Fruit fly (Drosophila melanogaster) whole organism, embryonic: ENCODE measurements around the gene MAPk-Ak2.

Experiments used
- Abd-B ChIP-seq: fragments of 200-800 bp; sonication (Bioruptor generic); optimal IDR thresholded peaks from 2 replicates; lab custom pipeline; 2018; ENCODE audit warnings: missing biosample characterization, mild to moderate bottlenecking, missing genetic modification characterization, moderate library complexity
- Ada2b ChIP-seq: fragments of 200-800 bp; sonication (Bioruptor generic); IDR thresholded peaks from 2 replicates; pipeline ENCODE4 v1.3.6; 2022; ENCODE audit warnings: missing biosample characterization, missing genetic modification characterization
- B-H2 ChIP-seq: fragments of 200-800 bp; sonication (Bioruptor generic); optimal IDR thresholded peaks from 2 replicates; lab custom pipeline; 2018; ENCODE audit warnings: missing biosample characterization, mild to moderate bottlenecking, missing genetic modification characterization
- CG10274 ChIP-seq: fragments of 200-800 bp; sonication (Bioruptor generic); optimal IDR thresholded peaks from 3 replicates; lab custom pipeline; 2017; ENCODE audit warnings: missing biosample characterization, mild to moderate bottlenecking, missing genetic modification characterization
- CG10462 ChIP-seq: fragments of 200-800 bp; sonication (Bioruptor generic); optimal IDR thresholded peaks from 2 replicates; lab custom pipeline; 2016; ENCODE audit warnings: missing biosample characterization, missing genetic modification characterization
- CG12236 ChIP-seq: fragments of 200-800 bp; sonication (Bioruptor generic); optimal IDR thresholded peaks from 2 replicates; lab custom pipeline; 2016; ENCODE audit warnings: missing biosample characterization, missing genetic modification characterization
- CG15011 ChIP-seq: fragments of 200-800 bp; sonication (Bioruptor generic); optimal IDR thresholded peaks from 3 replicates; lab custom pipeline; 2018; ENCODE audit warnings: missing biosample characterization, mild to moderate bottlenecking, missing genetic modification characterization
- CG16813 ChIP-seq: fragments of 200-800 bp; sonication (Bioruptor generic); IDR thresholded peaks from 3 replicates; pipeline ENCODE4 v1.3.6; 2022; ENCODE audit warnings: missing biosample characterization, missing genetic modification characterization; ENCODE audit not compliant: partially characterized antibody
- CG3407 ChIP-seq: fragments of 200-800 bp; sonication (Bioruptor generic); optimal IDR thresholded peaks from 2 replicates; lab custom pipeline; 2018; ENCODE audit warnings: missing biosample characterization, mild to moderate bottlenecking, missing genetic modification characterization
- CG34224 ChIP-seq: fragments of 200-800 bp; sonication (Bioruptor generic); IDR thresholded peaks from 3 replicates; pipeline ENCODE4 v1.3.6; 2022; ENCODE audit warnings: missing biosample characterization, missing genetic modification characterization; ENCODE audit not compliant: partially characterized antibody
- CG42726 ChIP-seq: fragments of 200-800 bp; sonication (Bioruptor generic); IDR thresholded peaks from 2 replicates; pipeline ENCODE4 v1.3.6; 2022; ENCODE audit warnings: missing biosample characterization, missing genetic modification characterization; ENCODE audit not compliant: partially characterized antibody
- CG6254 ChIP-seq: fragments of 200-800 bp; sonication (Bioruptor generic); optimal IDR thresholded peaks from 3 replicates; lab custom pipeline; 2017; ENCODE audit warnings: mild to moderate bottlenecking, missing biosample characterization, missing genetic modification reagents, missing genetic modification characterization
- CG6272 ChIP-seq: fragments of 200-800 bp; sonication (Bioruptor generic); IDR thresholded peaks from 2 replicates; pipeline ENCODE4 v1.3.6; 2022; ENCODE audit warnings: missing biosample characterization, missing genetic modification characterization
- CG7928 ChIP-seq: fragments of 200-800 bp; sonication (Bioruptor generic); optimal IDR thresholded peaks from 2 replicates; lab custom pipeline; 2017; ENCODE audit warnings: missing biosample characterization, mild to moderate bottlenecking, missing genetic modification characterization
- CG8281 ChIP-seq: fragments of 200-800 bp; sonication (Bioruptor generic); optimal IDR thresholded peaks from 2 replicates; lab custom pipeline; 2018; ENCODE audit warnings: missing biosample characterization, mild to moderate bottlenecking, missing genetic modification characterization, moderate library complexity
- CG8290 ChIP-seq, 3 experiments: fragments of 200-800 bp; sonication (Bioruptor generic); optimal IDR thresholded peaks; 2 replicates each; lab custom pipeline; 2016 to 2019; ENCODE audit warnings: missing biosample characterization in 3 of 3, missing genetic modification characterization in 3 of 3, mild to moderate bottlenecking in 2 of 3, moderate library complexity in 1 of 3
- CG8478 ChIP-seq: fragments of >200 bp; optimal IDR thresholded peaks from 2 replicates; lab custom pipeline; 2018
- Dfd ChIP-seq, 2 experiments: fragments of >200 bp; optimal IDR thresholded peaks; 2 replicates each; lab custom pipeline; 2017; ENCODE audit warnings: missing biosample characterization in 2 of 2, missing genetic modification characterization in 2 of 2
- Eip74EF ChIP-seq, 2 experiments: fragments of 200-800 bp in 1 of 2; fragments of >200 bp in 1 of 2; sonication (Bioruptor generic) in 1 of 2; optimal IDR thresholded peaks; 2 replicates each; lab custom pipeline; 2017 to 2019; ENCODE audit warnings: missing biosample characterization in 2 of 2, missing genetic modification characterization in 2 of 2, mild to moderate bottlenecking in 1 of 2, moderate library complexity in 1 of 2
- Hey ChIP-seq: fragments of 200-800 bp; sonication (Bioruptor generic); optimal IDR thresholded peaks from 3 replicates; lab custom pipeline; 2018; ENCODE audit warnings: missing biosample characterization, mild to moderate bottlenecking, missing genetic modification characterization
- Hmx ChIP-seq: fragments of 200-800 bp; sonication (Bioruptor generic); optimal IDR thresholded peaks from 2 replicates; lab custom pipeline; 2016; ENCODE audit warnings: missing biosample characterization, missing genetic modification characterization
- Hr39 ChIP-seq: fragments of >200 bp; optimal IDR thresholded peaks from 2 replicates; lab custom pipeline; 2017
- Hr51 ChIP-seq, 2 experiments: fragments of 200-800 bp; sonication (Bioruptor generic); optimal IDR thresholded peaks; 2 replicates in 1 of 2; 3 replicates in 1 of 2; lab custom pipeline; 2016 to 2018; ENCODE audit warnings: missing biosample characterization in 2 of 2, missing genetic modification characterization in 2 of 2, mild to moderate bottlenecking in 1 of 2, moderate library complexity in 1 of 2
- Lhr ChIP-seq: fragments of 200-800 bp; sonication (Bioruptor generic); optimal IDR thresholded peaks from 3 replicates; lab custom pipeline; 2017; ENCODE audit warnings: mild to moderate bottlenecking, missing biosample characterization, missing genetic modification reagents, missing genetic modification characterization
- Max ChIP-seq: fragments of 200-800 bp; sonication (Bioruptor generic); optimal IDR thresholded peaks from 2 replicates; lab custom pipeline; 2016; ENCODE audit warnings: missing biosample characterization, mild to moderate bottlenecking, missing genetic modification characterization
- Nf-YC ChIP-seq: fragments of 200-800 bp; optimal IDR thresholded peaks from 3 replicates; lab custom pipeline; 2019; ENCODE audit warnings: missing biosample characterization, mild to moderate bottlenecking, missing genetic modification characterization, moderate library complexity
- PHDP ChIP-seq: fragments of 200-800 bp; sonication (Bioruptor generic); optimal IDR thresholded peaks from 3 replicates; lab custom pipeline; 2018; ENCODE audit warnings: missing biosample characterization, mild to moderate bottlenecking, missing genetic modification characterization, moderate library complexity
- Trl ChIP-seq, 3 experiments: fragments of >200 bp in 2 of 3; fragments of 200-800 bp in 1 of 3; sonication (Bioruptor generic) in 1 of 3; optimal IDR thresholded peaks; 2 replicates in 1 of 3; 3 replicates in 2 of 3; lab custom pipeline; 2016 to 2017; ENCODE audit warnings: missing biosample characterization in 1 of 3, missing genetic modification characterization in 1 of 3
- Xrp1 ChIP-seq: fragments of 200-800 bp; sonication (Bioruptor generic); IDR thresholded peaks from 2 replicates; pipeline ENCODE4 v1.3.6; 2022; ENCODE audit warnings: missing biosample characterization, missing genetic modification characterization
- ac ChIP-seq: fragments of 200-800 bp; sonication (Bioruptor generic); optimal IDR thresholded peaks from 3 replicates; lab custom pipeline; 2017; ENCODE audit warnings: missing biosample characterization, mild to moderate bottlenecking, missing genetic modification characterization
- al ChIP-seq: fragments of 200-800 bp; sonication (Bioruptor generic); IDR thresholded peaks from 2 replicates; pipeline ENCODE4 v1.3.6; 2022; ENCODE audit warnings: missing biosample characterization, missing genetic modification characterization
- bbx ChIP-seq: fragments of 200-800 bp; sonication (Bioruptor generic); IDR thresholded peaks from 2 replicates; pipeline ENCODE4 v1.3.6; 2022; ENCODE audit warnings: missing biosample characterization, missing genetic modification characterization; ENCODE audit not compliant: partially characterized antibody
- cato ChIP-seq: fragments of 200-800 bp; sonication (Bioruptor generic); optimal IDR thresholded peaks from 2 replicates; lab custom pipeline; 2016; ENCODE audit warnings: missing biosample characterization, missing genetic modification characterization, borderline replicate concordance
- croc ChIP-seq: fragments of 200-800 bp; sonication (Bioruptor generic); conservative IDR thresholded peaks from 3 replicates; pipeline ENCODE4 v1.3.6; 2022; ENCODE audit warnings: missing biosample characterization, missing genetic modification characterization
- dmrt11E ChIP-seq: fragments of 200-800 bp; sonication (Bioruptor generic); optimal IDR thresholded peaks from 3 replicates; lab custom pipeline; 2018; ENCODE audit warnings: missing biosample characterization, mild to moderate bottlenecking, missing genetic modification characterization, moderate library complexity
- dmrt99B ChIP-seq: fragments of 200-800 bp; sonication (Bioruptor generic); optimal IDR thresholded peaks from 2 replicates; lab custom pipeline; 2018; ENCODE audit warnings: missing biosample characterization, mild to moderate bottlenecking, missing genetic modification characterization, moderate library complexity
- ems ChIP-seq: fragments of 200-800 bp; sonication (Bioruptor generic); optimal IDR thresholded peaks from 3 replicates; lab custom pipeline; 2016; ENCODE audit warnings: missing biosample characterization, missing genetic modification characterization
- fru ChIP-seq: fragments of >200 bp; optimal IDR thresholded peaks from 2 replicates; lab custom pipeline; 2017
- grau ChIP-seq: fragments of 200-800 bp; optimal IDR thresholded peaks from 3 replicates; lab custom pipeline; 2019; ENCODE audit warnings: missing biosample characterization, mild to moderate bottlenecking, missing genetic modification characterization, moderate library complexity
- gro ChIP-seq: fragments of 200-800 bp; sonication (Bioruptor generic); optimal IDR thresholded peaks from 2 replicates; lab custom pipeline; 2016; ENCODE audit warnings: missing biosample characterization, missing genetic modification characterization
- insv ChIP-seq, 2 experiments: fragments of 200-800 bp; sonication (Bioruptor generic); optimal IDR thresholded peaks; 3 replicates each; lab custom pipeline; 2016 to 2018; ENCODE audit warnings: missing biosample characterization in 2 of 2, missing genetic modification characterization in 2 of 2
- kay ChIP-seq: fragments of 200-800 bp; sonication (Bioruptor generic); optimal IDR thresholded peaks from 2 replicates; lab custom pipeline; 2016; ENCODE audit warnings: missing biosample characterization, missing genetic modification characterization
- lbe ChIP-seq: fragments of 200-800 bp; sonication (Bioruptor generic); optimal IDR thresholded peaks from 2 replicates; lab custom pipeline; 2016; ENCODE audit warnings: missing biosample characterization, mild to moderate bottlenecking, missing genetic modification characterization
- maf-S ChIP-seq: fragments of 200-800 bp; sonication (Bioruptor generic); optimal IDR thresholded peaks from 2 replicates; lab custom pipeline; 2016; ENCODE audit warnings: missing biosample characterization, missing genetic modification characterization
- pb ChIP-seq: fragments of 200-800 bp; sonication (Bioruptor generic); optimal IDR thresholded peaks from 3 replicates; lab custom pipeline; 2016; ENCODE audit warnings: missing biosample characterization, missing genetic modification characterization
- phol ChIP-seq: fragments of 200-800 bp; sonication (Bioruptor generic); optimal IDR thresholded peaks from 3 replicates; lab custom pipeline; 2018; ENCODE audit warnings: missing biosample characterization, mild to moderate bottlenecking, missing genetic modification characterization, moderate library complexity
- salm ChIP-seq: fragments of 200-800 bp; sonication (Bioruptor generic); optimal IDR thresholded peaks from 2 replicates; lab custom pipeline; 2018; ENCODE audit warnings: missing biosample characterization, mild to moderate bottlenecking, missing genetic modification characterization
- sens ChIP-seq: fragments of 200-800 bp; sonication (Bioruptor generic); peaks from one replicate; lab custom pipeline; 2016; ENCODE audit warnings: missing biosample characterization, missing genetic modification characterization
- slp2 ChIP-seq: fragments of 200-800 bp; sonication (Bioruptor generic); optimal IDR thresholded peaks from 2 replicates; lab custom pipeline; 2016; ENCODE audit warnings: missing biosample characterization, missing genetic modification characterization
- vvl ChIP-seq: fragments of 200-800 bp; sonication (Bioruptor generic); IDR thresholded peaks from 2 replicates; pipeline ENCODE4 v1.3.6; 2022; ENCODE audit warnings: missing biosample characterization, missing genetic modification characterization
- z ChIP-seq: fragments of 200-800 bp; sonication (Bioruptor generic); IDR thresholded peaks from 3 replicates; pipeline ENCODE4 v1.3.6; 2022; ENCODE audit warnings: missing biosample characterization, missing genetic modification characterization

The MAPk-Ak2 gene

DNA sequence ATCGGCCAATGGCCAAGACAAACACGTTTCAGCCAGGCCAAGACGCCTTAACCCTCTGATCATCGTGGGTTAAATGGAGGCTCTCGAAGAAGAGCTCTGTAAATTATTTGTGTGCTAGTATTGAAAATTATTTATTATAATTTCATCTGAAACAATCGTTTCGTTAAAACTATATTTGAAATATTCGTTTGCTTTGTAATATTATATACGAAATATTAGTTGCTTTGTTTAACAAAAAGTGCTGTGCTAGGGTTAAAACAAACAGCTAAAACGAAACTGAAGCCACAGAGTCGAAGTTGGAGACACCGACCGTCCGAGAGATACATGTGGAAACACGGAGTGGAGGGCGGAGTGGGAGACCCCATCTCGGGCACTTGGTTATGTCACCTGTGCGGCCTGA lies 22.6 kb upstream of the MAPk-Ak2 start (continued):
- TF ChIP-seq vvl (GFP tag; lab: Robert Waterston, UW): no peak
- TF ChIP-seq gro: no peak
- no peak for TF ChIP-seq B-H2 (GFP tag; lab: Kevin White, UChicago)
- no peak for TF ChIP-seq Hr39 (lab: Kevin White, UChicago)
- TF ChIP-seq croc (GFP tag; lab: Robert Waterston, UW): no peak
- TF ChIP-seq Ada2b (GFP tag; lab: Robert Waterston, UW): no peak
- no peak for TF ChIP-seq fru (lab: Kevin White, UChicago)
- TF ChIP-seq Lhr (GFP tag; lab: Kevin White, UChicago): no peak
- no peak for TF ChIP-seq phol (tag; lab: Kevin White, UChicago)
- no peak for TF ChIP-seq Dfd (GFP tag; optimal IDR thresholded peaks at IDR 0.05; lab: Kevin White, UChicago)
- peak; percentile 34; the same call in 1 of the 2 replicates for TF ChIP-seq Xrp1 (GFP tag; lab: Robert Waterston, UW)
- TF ChIP-seq CG8290 (GFP tag; optimal IDR thresholded peaks at IDR 0.05; lab: Kevin White, UChicago): no peak
- no peak for TF ChIP-seq CG8290 (tag; optimal IDR thresholded peaks at IDR 0.05; lab: Kevin White, UChicago)
- TF ChIP-seq bbx (GFP tag; lab: Robert Waterston, UW): no peak
- no peak for TF ChIP-seq z (GFP tag; lab: Robert Waterston, UW)
- peak in 1 of 2 experiments; percentile 76 for TF ChIP-seq Hr51 (GFP tag; optimal IDR thresholded peaks at IDR 0.05; lab: Kevin White, UChicago)
- TF ChIP-seq kay (GFP tag; lab: Kevin White, UChicago): no peak
- TF ChIP-seq Abd-B: no peak
- no peak for TF ChIP-seq Trl (optimal IDR thresholded peaks at IDR 0.05; lab: Kevin White, UChicago)
- TF ChIP-seq Trl (GFP tag; optimal IDR thresholded peaks at IDR 0.05; lab: Kevin White, UChicago): no peak
- no peak for TF ChIP-seq CG3407 (GFP tag; lab: Kevin White, UChicago)
- no peak for TF ChIP-seq CG10274 (GFP tag; lab: Kevin White, UChicago)
- no peak for TF ChIP-seq CG15011
- no peak for TF ChIP-seq CG12236 (GFP tag; lab: Kevin White, UChicago)
- no peak for TF ChIP-seq CG16813 (GFP tag; lab: Robert Waterston, UW)
- peak; percentile 68 for TF ChIP-seq lbe (GFP tag; lab: Kevin White, UChicago)
- TF ChIP-seq insv (GFP tag; optimal IDR thresholded peaks at IDR 0.05; lab: Kevin White, UChicago): no peak
- peak; percentile 72 for TF ChIP-seq dmrt99B (tag; lab: Kevin White, UChicago)
- TF ChIP-seq Hmx (GFP tag; lab: Kevin White, UChicago): no peak
- no peak for TF ChIP-seq slp2
- no peak for TF ChIP-seq pb
- TF ChIP-seq maf-S: no peak
- no peak for TF ChIP-seq CG6272 (GFP tag; lab: Robert Waterston, UW)
- TF ChIP-seq dmrt11E: no peak
- TF ChIP-seq grau (tag; lab: Kevin White, UChicago): peak; percentile 54
- peak; percentile 49 for TF ChIP-seq salm (tag; lab: Kevin White, UChicago)
- TF ChIP-seq cato (GFP tag; lab: Kevin White, UChicago): no peak
- peak; percentile 4 for TF ChIP-seq ems (GFP tag; lab: Kevin White, UChicago)
- no peak for TF ChIP-seq CG8281 (tag; lab: Kevin White, UChicago)
- no peak for TF ChIP-seq CG8478
- TF ChIP-seq Nf-YC (tag; lab: Kevin White, UChicago): no peak
- no peak for TF ChIP-seq CG7928 (GFP tag; lab: Kevin White, UChicago)
- TF ChIP-seq CG42726 (GFP tag; lab: Robert Waterston, UW): no peak
- no peak for TF ChIP-seq al (GFP tag; lab: Robert Waterston, UW)
- TF ChIP-seq CG10462: no peak
- no peak for TF ChIP-seq CG34224 (GFP tag; lab: Robert Waterston, UW)
- no peak for TF ChIP-seq Eip74EF (GFP tag; optimal IDR thresholded peaks at IDR 0.05; lab: Kevin White, UChicago)
- no peak for TF ChIP-seq sens (GFP tag; lab: Kevin White, UChicago)
- TF ChIP-seq PHDP: peak; percentile 37
- TF ChIP-seq Max (GFP tag; lab: Kevin White, UChicago): no peak
- no peak for TF ChIP-seq CG6254 (GFP tag; lab: Kevin White, UChicago)
- no peak for TF ChIP-seq Hey (tag; lab: Kevin White, UChicago)
- no peak for TF ChIP-seq ac (GFP tag; lab: Kevin White, UChicago)
